Worm (Caenorhabditis elegans) whole organism, young adult: ENCODE measurements around the gene ztf-9.

Experiments
- B0261.1 ChIP-seq: sonication (generic microtip); optimal IDR thresholded peaks from 2 replicates; lab custom pipeline; 2016; ENCODE audit warnings: mild to moderate bottlenecking, missing genetic modification characterization, moderate library complexity, missing compliant biosample characterization
- D2030.7 ChIP-seq: fragments of 200-800 bp; sonication (Bioruptor generic); IDR thresholded peaks from 2 replicates; pipeline ENCODE4 v1.3.6; 2022; ENCODE audit warnings: missing genetic modification reagents, missing genetic modification characterization, missing compliant biosample characterization
- F37B4.10 ChIP-seq: fragments of 200-800 bp; sonication (Bioruptor generic); IDR thresholded peaks from 2 replicates; pipeline ENCODE4 v1.3.6; 2022; ENCODE audit warnings: missing genetic modification characterization, missing compliant biosample characterization
- F39B2.1 ChIP-seq: fragments of 200-800 bp; sonication (Bioruptor generic); IDR thresholded peaks from 2 replicates; pipeline ENCODE4 v1.3.6; 2022; ENCODE audit warnings: missing genetic modification reagents, missing genetic modification characterization, missing compliant biosample characterization
- K11D2.4 ChIP-seq: fragments of 200-800 bp; sonication (Bioruptor generic); IDR thresholded peaks from 2 replicates; pipeline ENCODE4 v1.3.6; 2022; ENCODE audit warnings: missing genetic modification reagents, missing genetic modification characterization, missing compliant biosample characterization
- Y53F4B.3 ChIP-seq: fragments of 200-800 bp; sonication (Bioruptor generic); IDR thresholded peaks from 2 replicates; pipeline ENCODE4 v1.3.6; 2022; ENCODE audit warnings: missing genetic modification reagents, missing genetic modification characterization, missing compliant biosample characterization
- ama-1 ChIP-seq, 3 experiments: fragments of 150-350 bp in 1 of 3; sonication (generic microtip) in 2 of 3; optimal IDR thresholded peaks; 2 replicates each; lab custom pipeline; 2014 to 2018; ENCODE audit warnings: missing biosample characterization in 2 of 3, missing genetic modification characterization in 2 of 3, missing genetic modification reagents in 2 of 3
- attf-3 ChIP-seq: fragments of 200-800 bp; sonication (Bioruptor generic); conservative IDR thresholded peaks from 2 replicates; pipeline ENCODE4 v1.3.6; 2022; ENCODE audit warnings: missing genetic modification reagents, missing genetic modification characterization, missing compliant biosample characterization
- attf-6 ChIP-seq: fragments of 200-800 bp; sonication (Bioruptor generic); IDR thresholded peaks from 2 replicates; pipeline ENCODE4 v1.3.6; 2022; ENCODE audit warnings: missing genetic modification reagents, missing genetic modification characterization, missing compliant biosample characterization
- bed-2 ChIP-seq: fragments of 200-800 bp; sonication (Bioruptor generic); IDR thresholded peaks from 2 replicates; pipeline ENCODE4 v1.3.6; 2022; ENCODE audit warnings: missing genetic modification reagents, missing genetic modification characterization, missing compliant biosample characterization
- cebp-2 ChIP-seq: fragments of 200-800 bp; sonication (Bioruptor generic); IDR thresholded peaks from 2 replicates; pipeline ENCODE4 v1.3.6; 2022; ENCODE audit warnings: missing genetic modification characterization, missing compliant biosample characterization
- ceh-27 ChIP-seq: fragments of 200-800 bp; sonication (Bioruptor generic); optimal IDR thresholded peaks from 2 replicates; lab custom pipeline; 2018; ENCODE audit warnings: mild to moderate bottlenecking, missing genetic modification characterization, moderate library complexity, missing compliant biosample characterization
- ceh-40 ChIP-seq: fragments of 200-800 bp; sonication (Bioruptor generic); IDR thresholded peaks from 2 replicates; pipeline ENCODE4 v1.3.6; 2022; ENCODE audit warnings: missing genetic modification characterization, missing compliant biosample characterization
- ceh-91 ChIP-seq: fragments of 200-800 bp; sonication (Bioruptor generic); IDR thresholded peaks from 2 replicates; pipeline ENCODE4 v1.3.6; 2022; ENCODE audit warnings: missing genetic modification reagents, missing genetic modification characterization, missing compliant biosample characterization
- chd-7 ChIP-seq: sonication (generic microtip); optimal IDR thresholded peaks from 2 replicates; lab custom pipeline; 2016; ENCODE audit warnings: mild to moderate bottlenecking, missing genetic modification characterization, moderate library complexity, missing compliant biosample characterization
- die-1 ChIP-seq: sonication (generic microtip); optimal IDR thresholded peaks from 2 replicates; lab custom pipeline; 2016; ENCODE audit warnings: missing genotype, mild to moderate bottlenecking, missing genetic modification characterization, missing compliant biosample characterization
- dox-1 ChIP-seq: fragments of 200-800 bp; sonication (Bioruptor generic); IDR thresholded peaks from 2 replicates; pipeline ENCODE4 v1.3.6; 2022; ENCODE audit warnings: missing genetic modification reagents, missing genetic modification characterization, missing compliant biosample characterization
- dpff-1 ChIP-seq: sonication (generic microtip); optimal IDR thresholded peaks from 2 replicates; lab custom pipeline; 2017; ENCODE audit warnings: mild to moderate bottlenecking, missing genetic modification characterization, missing compliant biosample characterization
- dpl-1 ChIP-seq: fragments of 150-350 bp; optimal IDR thresholded peaks from 2 replicates; lab custom pipeline; 2014; ENCODE audit warnings: missing biosample characterization, missing genetic modification reagents, missing genetic modification characterization
- egl-18 ChIP-seq: fragments of 200-800 bp; sonication (Bioruptor generic); IDR thresholded peaks from 2 replicates; pipeline ENCODE4 v1.3.6; 2022; ENCODE audit warnings: missing genetic modification reagents, missing genetic modification characterization, missing compliant biosample characterization
- egl-44 ChIP-seq: fragments of 200-800 bp; sonication (Bioruptor generic); IDR thresholded peaks from 2 replicates; pipeline ENCODE4 v1.3.6; 2022; ENCODE audit warnings: missing genetic modification reagents, missing genetic modification characterization, missing compliant biosample characterization
- ekl-4 ChIP-seq: fragments of 200-800 bp; sonication (Bioruptor generic); IDR thresholded peaks from 2 replicates; pipeline ENCODE4 v1.3.6; 2022; ENCODE audit warnings: missing genetic modification reagents, missing genetic modification characterization, missing compliant biosample characterization
- fkh-3 ChIP-seq: sonication (generic microtip); optimal IDR thresholded peaks from 2 replicates; lab custom pipeline; 2016; ENCODE audit warnings: mild to moderate bottlenecking, missing genetic modification characterization, missing compliant biosample characterization
- hsf-1 ChIP-seq: fragments of 200-800 bp; sonication (Bioruptor generic); IDR thresholded peaks from 2 replicates; pipeline ENCODE4 v1.3.6; 2022; ENCODE audit warnings: missing genetic modification reagents, missing genetic modification characterization, missing compliant biosample characterization
- lin-26 ChIP-seq: fragments of 200-800 bp; sonication (Bioruptor generic); IDR thresholded peaks from 2 replicates; pipeline ENCODE4 v1.3.6; 2022; ENCODE audit warnings: missing genetic modification reagents, missing genetic modification characterization, missing compliant biosample characterization
- lin-54 ChIP-seq: fragments of 200-800 bp; sonication (Bioruptor generic); optimal IDR thresholded peaks from 2 replicates; lab custom pipeline; 2018; ENCODE audit warnings: mild to moderate bottlenecking, missing genetic modification characterization, missing compliant biosample characterization
- lir-1 ChIP-seq: fragments of 200-800 bp; sonication (Bioruptor generic); conservative IDR thresholded peaks from 2 replicates; pipeline ENCODE4 v1.3.6; 2022; ENCODE audit warnings: missing genetic modification reagents, missing genetic modification characterization, missing compliant biosample characterization
- madf-3 ChIP-seq: fragments of 200-800 bp; sonication (Bioruptor generic); IDR thresholded peaks from 2 replicates; pipeline ENCODE4 v1.3.6; 2022; ENCODE audit warnings: missing genetic modification reagents, missing genetic modification characterization, missing compliant biosample characterization
- madf-8 ChIP-seq: fragments of 200-800 bp; sonication (Bioruptor generic); conservative IDR thresholded peaks from 2 replicates; pipeline ENCODE4 v1.3.6; 2022; ENCODE audit warnings: missing genetic modification reagents, missing genetic modification characterization, missing compliant biosample characterization
- mcd-1 ChIP-seq: fragments of 200-800 bp; sonication (Bioruptor generic); IDR thresholded peaks from 2 replicates; pipeline ENCODE4 v1.3.6; 2022; ENCODE audit warnings: missing genetic modification reagents, missing genetic modification characterization, missing compliant biosample characterization
- mel-28 ChIP-seq: sonication (generic microtip); optimal IDR thresholded peaks from 2 replicates; lab custom pipeline; 2016; ENCODE audit warnings: borderline replicate concordance, mild to moderate bottlenecking, missing genetic modification characterization, missing compliant biosample characterization
- mes-4 ChIP-seq: sonication (generic microtip); optimal IDR thresholded peaks from 2 replicates; lab custom pipeline; 2016; ENCODE audit warnings: missing genotype, missing genetic modification characterization, missing compliant biosample characterization
- nfyb-1 ChIP-seq: fragments of 200-800 bp; sonication (Bioruptor generic); IDR thresholded peaks from 2 replicates; pipeline ENCODE4 v1.3.6; 2022; ENCODE audit warnings: missing genetic modification reagents, missing genetic modification characterization, missing compliant biosample characterization
- nhr-90 ChIP-seq: sonication (generic microtip); optimal IDR thresholded peaks from 2 replicates; lab custom pipeline; 2016; ENCODE audit warnings: missing genotype, mild to moderate bottlenecking, missing genetic modification characterization, missing compliant biosample characterization
- repo-1 ChIP-seq: sonication (generic microtip); optimal IDR thresholded peaks from 2 replicates; lab custom pipeline; 2017; ENCODE audit warnings: mild to moderate bottlenecking, missing genetic modification characterization, missing compliant biosample characterization
- rpc-1 ChIP-seq, 2 experiments: fragments of 150-350 bp in 1 of 2; sonication (generic microtip) in 1 of 2; optimal IDR thresholded peaks; 2 replicates each; lab custom pipeline; 2014 to 2018; ENCODE audit warnings: missing biosample characterization in 1 of 2, missing genetic modification characterization in 1 of 2, missing genetic modification reagents in 1 of 2, missing genotype in 1 of 2
- sdz-38 ChIP-seq: sonication (generic microtip); optimal IDR thresholded peaks from 2 replicates; lab custom pipeline; 2016; ENCODE audit warnings: missing genotype, missing genetic modification characterization, missing compliant biosample characterization
- sea-2 ChIP-seq: fragments of 200-800 bp; sonication (Bioruptor generic); IDR thresholded peaks from 2 replicates; pipeline ENCODE4 v1.3.6; 2022; ENCODE audit warnings: missing genetic modification characterization, missing compliant biosample characterization
- snpc-1.1 ChIP-seq: sonication (generic microtip); optimal IDR thresholded peaks from 2 replicates; lab custom pipeline; 2017; ENCODE audit warnings: missing genetic modification characterization, mild to moderate bottlenecking, missing compliant biosample characterization, antibody characterized with exemption, moderate library complexity, missing genotype, missing genetic modification reagents; ENCODE audit not compliant: insufficient read depth
- snpc-3.4 ChIP-seq: sonication (generic microtip); optimal IDR thresholded peaks from 2 replicates; lab custom pipeline; 2017; ENCODE audit warnings: missing genetic modification characterization, mild to moderate bottlenecking, missing compliant biosample characterization, antibody characterized with exemption, moderate library complexity, missing genotype, missing genetic modification reagents
- somi-1 ChIP-seq: fragments of 200-800 bp; sonication (Bioruptor generic); optimal IDR thresholded peaks from 2 replicates; lab custom pipeline; 2018; ENCODE audit warnings: mild to moderate bottlenecking, missing genetic modification characterization, missing compliant biosample characterization
- unc-130 ChIP-seq: sonication (generic microtip); optimal IDR thresholded peaks from 2 replicates; lab custom pipeline; 2016; ENCODE audit warnings: missing genetic modification reagents, missing genetic modification characterization, missing compliant biosample characterization
- unc-62 ChIP-seq: fragments of 150-350 bp; optimal IDR thresholded peaks from 2 replicates; lab custom pipeline; 2014; ENCODE audit warnings: missing biosample characterization, missing genetic modification reagents, missing genetic modification characterization
- xnd-1 ChIP-seq: sonication (generic microtip); optimal IDR thresholded peaks from 2 replicates; lab custom pipeline; 2016; ENCODE audit warnings: missing genotype, missing genetic modification reagents, missing genetic modification characterization, missing compliant biosample characterization
- ztf-22 ChIP-seq: fragments of 200-800 bp; sonication (Bioruptor generic); optimal IDR thresholded peaks from 2 replicates; lab custom pipeline; 2018; ENCODE audit warnings: mild to moderate bottlenecking, missing genetic modification characterization, moderate library complexity, missing compliant biosample characterization
- ztf-25 ChIP-seq: fragments of 200-800 bp; sonication (Bioruptor generic); IDR thresholded peaks from 2 replicates; pipeline ENCODE4 v1.3.6; 2022; ENCODE audit warnings: missing genetic modification reagents, missing genetic modification characterization, missing compliant biosample characterization

The ztf-9 gene

ce11 chrV:9730743-9731706 is 39.1 kb upstream of the ztf-9 start (continued):
- TF ChIP-seq D2030.7 = no peak
- peak; percentile 96 for TF ChIP-seq chd-7
- peak; percentile 84 for TF ChIP-seq mcd-1 (GFP tag; lab: Robert Waterston, UW)
- peak; percentile 61 for TF ChIP-seq repo-1 (tag; lab: Kevin White, UChicago)
- 0 out of 2 replicates have a peak, but pooled peaks have one; percentile 22 for TF ChIP-seq bed-2 (GFP tag; lab: Robert Waterston, UW)
- TF ChIP-seq F37B4.10 (GFP tag; lab: Robert Waterston, UW) = no peak
- TF ChIP-seq B0261.1 (tag; lab: Kevin White, UChicago) = peak; percentile 16
- TF ChIP-seq sdz-38 (tag; lab: Kevin White, UChicago) = no peak
- TF ChIP-seq attf-6 (GFP tag; lab: Robert Waterston, UW) = no peak
- no peak for TF ChIP-seq fkh-3 (tag; lab: Kevin White, UChicago)
- peak; percentile 32 for TF ChIP-seq unc-62 (GFP tag; lab: Kevin White, UChicago)
- TF ChIP-seq lin-54 = peak; percentile 62
- peak; percentile 70 for TF ChIP-seq lir-1 (GFP tag; lab: Robert Waterston, UW)
- peak; percentile 81 for TF ChIP-seq ekl-4 (GFP tag; lab: Robert Waterston, UW)
- TF ChIP-seq mel-28 (tag; lab: Kevin White, UChicago) = peak; percentile 14
- TF ChIP-seq madf-3 (GFP tag; lab: Robert Waterston, UW) = no peak
- no peak for TF ChIP-seq snpc-1.1 (tag; lab: Kevin White, UChicago)
- peak; percentile 71; the same call in 1 of the 2 replicates for TF ChIP-seq egl-44 (GFP tag; lab: Robert Waterston, UW)
- no peak for TF ChIP-seq dpff-1 (tag; lab: Kevin White, UChicago)
- TF ChIP-seq snpc-3.4 (tag; lab: Kevin White, UChicago) = no peak
- TF ChIP-seq F39B2.1 (GFP tag; lab: Robert Waterston, UW) = no peak
- 0 out of 2 replicates have a peak, but pooled peaks have one; percentile 13 for TF ChIP-seq egl-18 (GFP tag; lab: Robert Waterston, UW)
- TF ChIP-seq dpl-1 (GFP tag; lab: Kevin White, UChicago) = no peak
- peak; percentile 12 for TF ChIP-seq unc-130 (GFP tag; lab: Kevin White, UChicago)
- no peak for TF ChIP-seq rpc-1 (optimal IDR thresholded peaks at IDR 0.05; lab: Kevin White, UChicago)
- TF ChIP-seq rpc-1 (tag; optimal IDR thresholded peaks at IDR 0.05; lab: Kevin White, UChicago) = no peak
- TF ChIP-seq ceh-27 = peak; percentile 95
- no peak for TF ChIP-seq Y53F4B.3 (GFP tag; lab: Robert Waterston, UW)
- 0 out of 2 replicates have a peak, but pooled peaks have one; percentile 26 for TF ChIP-seq ceh-91
- TF ChIP-seq somi-1 (GFP tag; lab: Kevin White, UChicago) = peak; percentile 82
- peak; percentile 62 for TF ChIP-seq attf-3 (GFP tag; lab: Robert Waterston, UW)
- peak; percentile 83 for TF ChIP-seq K11D2.4
- peak; percentile 99 for TF ChIP-seq ama-1 (optimal IDR thresholded peaks at IDR 0.05; lab: Kevin White, UChicago)
- TF ChIP-seq ama-1 (GFP tag; optimal IDR thresholded peaks at IDR 0.05; lab: Kevin White, UChicago) = peak in 1 of 2 experiments; percentile 43
- no peak for TF ChIP-seq hsf-1 (GFP tag; lab: Robert Waterston, UW)
- TF ChIP-seq ztf-25 (GFP tag; lab: Robert Waterston, UW) = 0 out of 2 replicates have a peak, but pooled peaks have one; percentile 46
- peak; percentile 71; the same call in 1 of the 2 replicates for TF ChIP-seq lin-26 (GFP tag; lab: Robert Waterston, UW)
- peak; percentile 72 for TF ChIP-seq ztf-22 (GFP tag; lab: Kevin White, UChicago)
- TF ChIP-seq ceh-40 = no peak
- no peak for TF ChIP-seq mes-4 (tag; lab: Kevin White, UChicago)
- peak; percentile 92 for TF ChIP-seq dox-1 (GFP tag; lab: Robert Waterston, UW)
- no peak for TF ChIP-seq xnd-1 (tag; lab: Kevin White, UChicago)
- TF ChIP-seq nfyb-1 (GFP tag; lab: Robert Waterston, UW) = peak; percentile 95
- TF ChIP-seq madf-8 = no peak
- no peak for TF ChIP-seq cebp-2
- TF ChIP-seq die-1 = peak; percentile 36
- TF ChIP-seq nhr-90 = peak; percentile 89
- peak; percentile 74; the same call in 1 of the 2 replicates for TF ChIP-seq sea-2
